Fruit fly (Drosophila melanogaster): Measurements from ENCODE around the gene foi.

foi gene

dm6 chr3L:8524816-8525625, at the start of gene foi, which contains the start of gene GstO1:
Gene foi, plus strand, starts transcription at chr3L:8525244.
Gene GstO1, minus strand, starts transcription at chr3L:8524866.
- TF ChIP-seq ttk (optimal IDR thresholded peaks at IDR 0.05) (no peak), insv (optimal IDR thresholded peaks at IDR 0.05) (no peak), Sin3A (optimal IDR thresholded peaks at IDR 0.05) (no peak), psq (optimal IDR thresholded peaks at IDR 0.05) (no peak), h (optimal IDR thresholded peaks at IDR 0.05) (no peak), Myc (optimal IDR thresholded peaks at IDR 0.05) (no peak)

dm6 chr3L:8480944-8481343, 44.1 kb upstream of the foi start:
- TF ChIP-seq Myc (optimal IDR thresholded peaks at IDR 0.05), result no peak
- TF ChIP-seq ttk (optimal IDR thresholded peaks at IDR 0.05), result no peak
- no peak for TF ChIP-seq h (optimal IDR thresholded peaks at IDR 0.05)
- no peak for TF ChIP-seq psq (optimal IDR thresholded peaks at IDR 0.05)
- no peak for TF ChIP-seq insv (optimal IDR thresholded peaks at IDR 0.05)
- no peak for TF ChIP-seq Sin3A (optimal IDR thresholded peaks at IDR 0.05)

- TF ChIP-seq insv (optimal IDR thresholded peaks at IDR 0.05) (no peak), psq (optimal IDR thresholded peaks at IDR 0.05) (no peak), Myc (optimal IDR thresholded peaks at IDR 0.05) (no peak), ttk (optimal IDR thresholded peaks at IDR 0.05) (no peak), h (optimal IDR thresholded peaks at IDR 0.05) (no peak), Sin3A (optimal IDR thresholded peaks at IDR 0.05) (no peak)
These were observed 18.0 kb upstream of the foi start, which contains the start of gene CG43163 for dm6 chr3L:8506975-8507441. Gene CG43163, minus strand, starts transcription at chr3L:8507146.

dm6 chr3L:8509567-8510109, 15.4 kb upstream of the foi start, which contains the start of the genes ZC3H3 and Pus7:
Gene ZC3H3, minus strand, starts transcription at chr3L:8509763.
Gene Pus7, plus strand, starts transcription at chr3L:8510003.
- TF ChIP-seq Myc (optimal IDR thresholded peaks at IDR 0.05) (no peak), insv (optimal IDR thresholded peaks at IDR 0.05) (no peak), h (optimal IDR thresholded peaks at IDR 0.05) (no peak), ttk (optimal IDR thresholded peaks at IDR 0.05) (no peak), psq (optimal IDR thresholded peaks at IDR 0.05) (no peak), Sin3A (optimal IDR thresholded peaks at IDR 0.05) (no peak)

- no peak for TF ChIP-seq Sin3A (optimal IDR thresholded peaks at IDR 0.05)
- TF ChIP-seq insv (optimal IDR thresholded peaks at IDR 0.05), result no peak
- TF ChIP-seq psq (optimal IDR thresholded peaks at IDR 0.05), result no peak
- no peak for TF ChIP-seq h (optimal IDR thresholded peaks at IDR 0.05)
- TF ChIP-seq Myc (optimal IDR thresholded peaks at IDR 0.05), result no peak
- TF ChIP-seq ttk (optimal IDR thresholded peaks at IDR 0.05), result no peak
These were observed 12.6 kb upstream of the foi start, which contains the start of gene CG6765 for dm6 chr3L:8512428-8512827. Gene CG6765, plus strand, starts transcription at chr3L:8512767.

- TF ChIP-seq psq (optimal IDR thresholded peaks at IDR 0.05), result no peak
- TF ChIP-seq Sin3A (optimal IDR thresholded peaks at IDR 0.05), result no peak
- no peak for TF ChIP-seq insv (optimal IDR thresholded peaks at IDR 0.05)
- TF ChIP-seq h (optimal IDR thresholded peaks at IDR 0.05), result no peak
- no peak for TF ChIP-seq ttk (optimal IDR thresholded peaks at IDR 0.05)
- TF ChIP-seq Myc (optimal IDR thresholded peaks at IDR 0.05), result no peak
These were observed 11.8 kb upstream of the foi start for dm6 chr3L:8513258-8513657.

dm6 chr3L:8514768-8515167, 10.3 kb upstream of the foi start, which contains the start of gene CG6683:
Gene CG6683, minus strand, starts transcription at chr3L:8514921.
- TF ChIP-seq ttk (optimal IDR thresholded peaks at IDR 0.05) (no peak), Sin3A (optimal IDR thresholded peaks at IDR 0.05) (no peak), h (optimal IDR thresholded peaks at IDR 0.05) (no peak), Myc (optimal IDR thresholded peaks at IDR 0.05) (no peak), insv (optimal IDR thresholded peaks at IDR 0.05) (no peak), psq (optimal IDR thresholded peaks at IDR 0.05) (no peak)

- TF ChIP-seq Sin3A (optimal IDR thresholded peaks at IDR 0.05), result no peak
- TF ChIP-seq h (optimal IDR thresholded peaks at IDR 0.05), result no peak
These were observed 6.4 kb upstream of the foi start, which contains the start of gene GstO3 for dm6 chr3L:8518516-8519087. Gene GstO3, plus strand, starts transcription at chr3L:8518885.

dm6 chr3L:8519232-8519631, 5.8 kb upstream of the foi start:
- TF ChIP-seq h (optimal IDR thresholded peaks at IDR 0.05) (no peak), ttk (optimal IDR thresholded peaks at IDR 0.05) (no peak), Myc (optimal IDR thresholded peaks at IDR 0.05) (no peak), psq (optimal IDR thresholded peaks at IDR 0.05) (no peak), insv (optimal IDR thresholded peaks at IDR 0.05) (no peak), Sin3A (optimal IDR thresholded peaks at IDR 0.05) (no peak)

dm6 chr3L:8520252-8520651, 4.8 kb upstream of the foi start, which contains the start of gene se:
Gene se, plus strand, starts transcription at chr3L:8520552.
- TF ChIP-seq Sin3A (optimal IDR thresholded peaks at IDR 0.05) (no peak), Myc (optimal IDR thresholded peaks at IDR 0.05) (no peak), insv (optimal IDR thresholded peaks at IDR 0.05) (no peak), h (optimal IDR thresholded peaks at IDR 0.05) (no peak), psq (optimal IDR thresholded peaks at IDR 0.05) (no peak), ttk (optimal IDR thresholded peaks at IDR 0.05) (no peak)

- TF ChIP-seq psq (optimal IDR thresholded peaks at IDR 0.05) (no peak), ttk (optimal IDR thresholded peaks at IDR 0.05) (no peak), Myc (optimal IDR thresholded peaks at IDR 0.05) (no peak), h (optimal IDR thresholded peaks at IDR 0.05) (no peak), insv (optimal IDR thresholded peaks at IDR 0.05) (no peak), Sin3A (optimal IDR thresholded peaks at IDR 0.05) (no peak)
These were observed 1.8 kb upstream of the foi start, which contains the start of gene GstO2 for dm6 chr3L:8523257-8523656. Gene GstO2, minus strand, starts transcription at chr3L:8523501.
